Fruit fly (Drosophila melanogaster): ENCODE data around the gene CG7227.
"Not testable (repeated sequence)": the region's sequence is repeated elsewhere in the genome, so short reads cannot be mapped to it uniquely, and the experiment has no call there.

CG7227 gene

DNA sequence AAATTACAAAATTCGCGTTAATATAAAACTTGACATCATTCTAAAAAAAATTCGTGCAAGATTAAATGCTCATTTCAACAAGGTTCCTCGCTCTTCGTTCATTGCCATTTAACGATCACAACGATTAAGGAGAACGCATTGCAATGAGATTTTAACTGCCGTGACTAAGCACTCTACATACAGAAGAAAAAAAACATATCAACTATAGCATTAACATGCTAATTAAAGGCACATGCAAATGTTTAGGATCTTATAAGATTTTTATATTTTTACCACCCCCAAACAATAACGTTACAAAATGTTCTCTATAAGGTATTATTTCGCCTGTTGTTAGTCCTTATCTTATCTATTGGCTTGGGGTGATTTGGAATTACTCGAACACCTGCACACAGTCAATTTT is 7.2 kb downstream of the CG7227 start:
- TF ChIP-seq noc (tag; optimal IDR thresholded peaks at IDR 0.05) = no peak

DNA sequence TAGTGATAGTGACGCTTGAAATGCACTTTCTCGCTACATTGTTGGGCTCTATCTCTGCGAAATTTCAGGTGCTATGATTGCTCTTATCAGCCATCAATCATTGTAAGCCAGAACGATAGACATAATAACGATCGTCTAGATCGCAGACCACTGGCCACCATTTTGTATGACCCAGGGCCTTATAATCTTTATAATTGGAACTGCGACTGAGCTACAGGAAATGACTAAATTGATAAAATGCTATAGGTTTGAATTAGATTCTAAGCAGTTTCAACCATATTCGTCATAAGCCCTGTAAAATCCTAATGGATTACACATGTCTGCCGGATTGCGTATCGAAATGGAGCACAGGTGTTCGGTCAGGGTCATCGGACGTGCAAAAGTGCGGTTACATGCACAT is 8.1 kb downstream of the CG7227 start:
- peak; percentile 22 for TF ChIP-seq noc (tag; optimal IDR thresholded peaks at IDR 0.05)

- no peak for TF ChIP-seq noc (tag; optimal IDR thresholded peaks at IDR 0.05)
Measured at dm6 chr2L:7986210-7986609, 11.7 kb downstream of the CG7227 start.

dm6 chr2L:7984889-7985514 is 12.9 kb downstream of the CG7227 start:
- no peak for TF ChIP-seq noc (tag; optimal IDR thresholded peaks at IDR 0.05)

dm6 chr2L:7984059-7984800 is 13.7 kb downstream of the CG7227 start, which contains the start of gene Snoo:
Gene Snoo, minus strand, starts transcription at chr2L:7984196.
- TF ChIP-seq noc (tag; optimal IDR thresholded peaks at IDR 0.05) = no peak

DNA sequence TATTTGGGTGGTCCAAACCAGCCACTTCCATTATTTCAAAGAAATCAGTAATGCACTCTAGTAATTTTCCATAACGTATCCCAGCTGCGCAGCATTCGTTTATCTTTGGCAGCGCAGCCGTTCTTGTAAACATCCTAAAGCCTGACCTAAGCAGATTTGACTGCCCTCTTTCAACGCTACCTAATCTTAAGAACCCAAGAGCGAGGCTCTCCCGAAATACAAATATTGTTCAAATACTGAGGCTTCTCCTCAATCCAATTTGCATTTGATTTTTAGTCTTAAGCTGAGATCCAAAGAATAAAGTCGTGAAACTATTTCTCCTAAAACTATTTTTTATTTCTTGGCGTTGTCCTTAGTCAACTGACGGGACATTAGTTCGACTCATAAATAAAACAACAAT is 14.3 kb downstream of the CG7227 start, which contains the start of gene CG7231:
Gene CG7231 (plus strand): TSS at position 301 of the 400 bp plus-strand sequence.
- TF ChIP-seq noc (tag; optimal IDR thresholded peaks at IDR 0.05) = not testable (repeated sequence)

DNA sequence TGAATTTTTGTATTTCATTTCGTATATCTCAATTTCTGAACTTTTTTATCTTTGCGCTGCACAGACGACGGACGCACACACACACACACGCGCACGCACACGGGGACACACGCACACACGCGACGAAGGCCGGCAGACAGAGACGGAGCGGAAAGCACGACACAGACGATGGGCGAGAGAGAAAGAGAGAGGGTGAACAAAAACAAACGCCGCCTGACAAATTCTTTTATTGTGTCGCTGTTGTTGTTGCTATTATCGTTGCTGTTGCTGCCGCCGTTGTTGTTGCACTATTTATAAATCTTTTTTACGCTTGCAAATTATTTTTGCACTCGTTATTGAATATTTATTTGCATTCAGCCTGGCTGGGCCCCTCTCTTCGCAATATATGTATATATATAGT is 21.2 kb downstream of the CG7227 start:
- no peak for TF ChIP-seq noc (tag; optimal IDR thresholded peaks at IDR 0.05)

- no peak for TF ChIP-seq noc (tag; optimal IDR thresholded peaks at IDR 0.05)
Measured at dm6 chr2L:7973470-7974207, 24.3 kb downstream of the CG7227 start.

- no peak for TF ChIP-seq noc (tag; optimal IDR thresholded peaks at IDR 0.05)
Measured at dm6 chr2L:7971423-7971822, 26.5 kb downstream of the CG7227 start.

DNA sequence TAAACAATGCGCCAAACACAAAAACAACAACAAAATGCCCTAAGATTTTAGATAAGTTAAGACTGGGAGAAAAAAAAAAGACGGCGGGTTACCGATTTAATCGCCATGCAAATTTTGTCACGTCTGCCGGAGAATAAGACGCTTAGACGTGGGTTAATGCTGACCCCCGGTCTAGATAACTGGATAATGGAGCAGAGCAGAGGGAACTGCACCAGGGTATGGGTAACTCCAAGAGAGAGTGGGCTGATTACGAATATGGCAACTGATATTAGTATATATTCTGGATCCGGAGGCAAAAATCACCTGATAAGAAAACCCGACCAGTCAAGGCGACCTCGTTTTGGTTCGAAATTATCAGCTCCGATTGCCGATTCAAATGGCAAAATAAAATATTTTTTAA is 27.9 kb downstream of the CG7227 start:
- peak; percentile 5 for TF ChIP-seq noc (tag; optimal IDR thresholded peaks at IDR 0.05)

DNA sequence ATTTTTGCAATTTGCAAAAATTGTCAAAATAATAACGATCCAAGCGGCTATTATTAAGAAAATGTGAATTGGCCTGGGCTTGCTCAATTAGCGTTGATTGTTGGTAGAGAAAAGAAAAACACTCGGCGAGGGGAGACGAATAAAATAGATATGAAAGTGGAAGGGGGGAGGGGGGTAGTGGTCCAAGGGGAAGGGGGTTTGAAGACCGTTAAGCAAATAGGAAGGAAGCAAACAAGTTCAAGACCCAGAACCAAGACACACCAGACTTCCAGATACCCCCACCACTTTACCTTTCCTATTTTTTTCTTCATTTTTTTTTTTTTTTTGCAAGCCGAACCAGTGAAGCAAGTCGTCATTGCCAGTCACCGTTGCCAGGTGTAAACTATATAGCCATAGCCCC is 28.6 kb downstream of the CG7227 start:
- no peak for TF ChIP-seq noc (tag; optimal IDR thresholded peaks at IDR 0.05)

dm6 chr2L:7968054-7968453 is 29.9 kb downstream of the CG7227 start:
- no peak for TF ChIP-seq noc (tag; optimal IDR thresholded peaks at IDR 0.05)

DNA sequence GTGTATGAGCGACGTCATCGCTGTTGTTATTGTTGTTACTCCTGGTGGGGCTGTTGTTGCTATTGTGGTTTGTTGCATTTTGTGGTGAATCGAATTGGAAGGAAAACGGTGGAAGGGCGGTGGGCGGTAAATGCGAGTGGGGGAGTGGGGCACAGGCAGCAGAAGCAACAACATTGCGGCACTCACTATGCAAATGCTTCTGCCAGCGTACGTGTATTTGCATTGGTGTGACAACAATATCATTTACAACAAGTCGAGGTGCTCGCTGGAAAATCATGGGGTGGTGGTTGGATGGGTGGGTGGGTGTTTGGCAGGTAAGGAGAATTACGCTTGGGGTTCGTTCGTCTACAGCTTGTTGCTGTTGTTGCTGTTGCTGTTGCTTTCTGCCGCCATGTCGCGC is 30.3 kb downstream of the CG7227 start:
- TF ChIP-seq noc (tag; optimal IDR thresholded peaks at IDR 0.05) = no peak

DNA sequence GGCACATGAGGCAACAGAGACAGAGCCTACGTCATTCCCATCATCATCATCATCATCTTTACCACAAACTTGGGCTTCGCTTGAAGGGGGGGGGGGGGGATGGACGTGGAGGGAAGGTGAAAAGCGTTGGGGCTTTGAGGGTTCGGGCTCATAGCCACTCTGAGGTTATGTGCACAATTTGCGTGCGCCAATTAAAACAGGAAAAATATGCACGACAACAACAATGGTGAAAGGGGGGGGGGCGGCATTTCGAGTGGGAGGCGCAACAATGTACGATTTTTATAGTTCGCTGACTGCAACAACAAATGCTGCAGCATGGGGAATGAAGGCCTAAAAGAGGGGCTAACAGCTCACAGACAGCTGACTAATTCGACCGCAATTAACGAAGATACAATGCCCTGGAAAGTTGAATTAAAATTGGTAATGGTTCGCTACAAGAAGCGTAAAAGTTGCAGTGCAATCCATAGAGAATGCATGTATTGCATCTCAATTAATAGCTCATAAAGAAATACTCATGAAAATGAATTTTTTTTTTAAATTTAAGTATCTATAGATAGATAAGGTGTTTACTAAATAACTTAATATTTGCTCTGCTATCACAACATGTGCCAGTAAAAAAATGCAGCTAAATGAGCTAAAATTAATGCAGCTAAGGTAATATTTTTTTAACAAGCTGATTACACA is 30.9 kb downstream of the CG7227 start:
- no peak for TF ChIP-seq noc (tag; optimal IDR thresholded peaks at IDR 0.05)

DNA sequence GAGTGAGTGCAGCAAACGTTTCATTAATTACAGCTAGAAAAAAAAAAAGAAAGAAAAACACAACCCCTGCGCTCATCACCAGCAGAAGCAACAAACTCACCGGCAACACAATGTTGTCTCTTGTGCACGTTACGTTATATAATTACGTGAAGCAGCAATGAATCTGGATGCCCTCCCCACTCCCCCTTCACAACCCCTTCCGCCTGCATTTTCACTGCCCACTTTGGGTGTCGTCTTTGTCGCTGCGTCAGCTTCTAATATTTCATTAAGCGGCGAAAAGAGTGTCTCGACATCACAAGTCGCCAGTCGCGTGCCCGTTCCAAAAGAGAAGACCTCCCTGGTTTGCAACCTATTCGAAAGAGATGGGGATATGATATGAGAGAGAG is 31.5 kb downstream of the CG7227 start:
- no peak for TF ChIP-seq noc (tag; optimal IDR thresholded peaks at IDR 0.05)

DNA sequence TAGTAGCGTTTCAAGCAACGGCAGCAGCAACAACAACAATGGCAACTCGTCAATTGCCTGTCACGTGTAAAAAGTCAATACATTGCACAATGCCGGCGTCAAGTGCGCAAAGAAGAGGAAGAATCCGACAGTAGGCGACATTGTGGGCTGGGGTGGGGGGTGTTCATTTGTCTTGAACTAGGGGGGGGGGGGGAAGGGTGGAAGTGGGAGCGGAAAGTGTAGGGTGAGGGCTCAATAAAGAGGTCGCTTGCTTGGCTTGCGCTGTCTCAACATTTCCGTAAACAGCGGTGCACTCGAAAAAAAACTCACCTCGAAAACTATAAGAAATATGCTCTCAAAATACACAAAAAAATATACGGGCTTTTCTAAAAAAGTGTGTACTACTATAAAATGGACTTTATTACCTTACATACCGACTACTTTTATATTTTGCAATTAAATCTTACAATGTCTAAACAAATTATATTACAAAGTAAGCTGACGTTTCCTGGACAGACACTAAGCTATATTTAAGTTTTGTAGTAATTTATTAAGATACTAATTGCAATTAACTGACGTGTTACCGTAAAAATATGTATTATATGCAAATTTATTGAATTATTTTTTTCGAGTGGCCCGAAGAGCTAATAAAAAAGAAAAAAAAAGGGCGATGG is 32.0 kb downstream of the CG7227 start:
- TF ChIP-seq noc (tag; optimal IDR thresholded peaks at IDR 0.05) = no peak
